Worm (Caenorhabditis elegans): ENCODE measurements around the gene orc-1.

ce11 chrIII:10658394-10658793 is 15.5 kb downstream of the orc-1 start:
- TF ChIP-seq ztf-11 (tag; optimal IDR thresholded peaks at IDR 0.05), result no peak
- no peak for TF ChIP-seq zag-1 (tag; optimal IDR thresholded peaks at IDR 0.05)
- TF ChIP-seq rbr-2 (tag; optimal IDR thresholded peaks at IDR 0.05), result no peak
- TF ChIP-seq lin-29 (GFP tag; IDR thresholded peaks at IDR 0.05), result no peak
